Worm (Caenorhabditis elegans) whole organism, midembryonic: ENCODE measurements around the gene str-13.

Experiments used
- T22C8.4 ChIP-seq: fragments of 200-800 bp; sonication (Bioruptor generic); IDR thresholded peaks from 2 replicates; pipeline ENCODE4 v1.3.6; 2022; ENCODE audit warnings: missing genetic modification characterization, missing compliant biosample characterization
- cog-1 ChIP-seq: sonication (generic microtip); optimal IDR thresholded peaks from 2 replicates; lab custom pipeline; 2016; ENCODE audit warnings: missing genetic modification characterization, missing compliant biosample characterization
- flt-1 ChIP-seq: fragments of 200-800 bp; sonication (Bioruptor generic); IDR thresholded peaks from 2 replicates; pipeline ENCODE4 v1.3.6; 2022; ENCODE audit warnings: missing genetic modification characterization, missing compliant biosample characterization
- klf-2 ChIP-seq: fragments of 200-800 bp; sonication (Bioruptor generic); conservative IDR thresholded peaks from 2 replicates; pipeline ENCODE4 v1.3.6; 2022; ENCODE audit warnings: missing genetic modification reagents, missing genetic modification characterization, missing compliant biosample characterization
- med-1 ChIP-seq: sonication (generic microtip); optimal IDR thresholded peaks from 2 replicates; lab custom pipeline; 2017; ENCODE audit warnings: missing genetic modification characterization, mild to moderate bottlenecking, missing compliant biosample characterization, antibody characterized with exemption, missing genetic modification reagents; ENCODE audit not compliant: insufficient read depth
- ref-1 ChIP-seq: fragments of 200-800 bp; sonication (Bioruptor generic); conservative IDR thresholded peaks from 2 replicates; pipeline ENCODE4 v1.3.6; 2022; ENCODE audit warnings: missing genetic modification reagents, missing genetic modification characterization, missing compliant biosample characterization
- tab-1 ChIP-seq: fragments of 200-800 bp; sonication (Bioruptor generic); IDR thresholded peaks from 2 replicates; pipeline ENCODE4 v1.3.6; 2022; ENCODE audit warnings: missing genetic modification characterization, missing compliant biosample characterization
- ztf-23 ChIP-seq: fragments of 200-800 bp; sonication (Bioruptor generic); IDR thresholded peaks from 2 replicates; pipeline ENCODE4 v1.3.6; 2022; ENCODE audit warnings: missing genetic modification reagents, missing genetic modification characterization, missing compliant biosample characterization
- ztf-29 ChIP-seq: fragments of 200-800 bp; sonication (Bioruptor generic); IDR thresholded peaks from 2 replicates; pipeline ENCODE4 v1.3.6; 2022; ENCODE audit warnings: missing genetic modification reagents, missing genetic modification characterization, missing compliant biosample characterization

DNA sequence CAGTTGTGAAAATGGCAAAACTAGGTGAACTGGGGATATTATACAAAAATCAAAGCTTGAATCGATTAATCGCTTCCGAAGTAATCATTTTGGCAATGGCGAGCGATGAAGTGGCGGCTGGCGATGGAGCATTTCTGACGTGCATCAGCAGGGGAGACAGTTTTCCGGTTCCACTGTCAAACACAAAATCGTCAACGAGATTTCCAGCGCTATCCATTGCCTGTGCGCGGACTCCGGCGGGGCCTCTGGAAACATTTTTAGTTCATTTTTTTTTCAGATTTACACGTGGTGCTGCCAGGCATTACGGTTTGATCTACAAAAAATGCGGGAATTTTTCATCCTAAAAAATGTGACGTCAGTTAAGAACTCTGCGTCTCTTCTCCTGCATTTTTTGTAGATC lies 38.4 kb downstream of the str-13 start:
- TF ChIP-seq flt-1 (GFP tag; lab: Robert Waterston, UW), result no peak
- TF ChIP-seq ref-1 (GFP tag; lab: Robert Waterston, UW), result no peak
- no peak for TF ChIP-seq med-1 (GFP tag; lab: Kevin White, UChicago)
- TF ChIP-seq tab-1 (GFP tag; lab: Robert Waterston, UW), result no peak
- no peak for TF ChIP-seq ztf-23
- no peak for TF ChIP-seq cog-1 (tag; lab: Kevin White, UChicago)
- no peak for TF ChIP-seq T22C8.4 (GFP tag; lab: Robert Waterston, UW)
- TF ChIP-seq klf-2 (GFP tag; lab: Robert Waterston, UW), result no peak
- TF ChIP-seq ztf-29 (GFP tag; lab: Robert Waterston, UW), result no peak
